Worm (Caenorhabditis elegans) whole organism, young adult: Measurements from ENCODE around the gene spn-4.
A peak's percentile ranks its signal among the peaks of the same experiment; 100 is the strongest.

Source experiments
- B0261.1 ChIP-seq: sonication (generic microtip); optimal IDR thresholded peaks from 2 replicates; lab custom pipeline; 2016; ENCODE audit warnings: mild to moderate bottlenecking, missing genetic modification characterization, moderate library complexity, missing compliant biosample characterization
- F37B4.10 ChIP-seq: fragments of 200-800 bp; sonication (Bioruptor generic); IDR thresholded peaks from 2 replicates; pipeline ENCODE4 v1.3.6; 2022; ENCODE audit warnings: missing genetic modification characterization, missing compliant biosample characterization
- F49E8.2 ChIP-seq: sonication (generic microtip); optimal IDR thresholded peaks from 3 replicates; lab custom pipeline; 2017; ENCODE audit warnings: missing genetic modification characterization, mild to moderate bottlenecking, missing compliant biosample characterization, antibody characterized with exemption, moderate library complexity; ENCODE audit not compliant: insufficient read depth
- F55B11.4 ChIP-seq: sonication (generic microtip); optimal IDR thresholded peaks from 2 replicates; lab custom pipeline; 2016; ENCODE audit warnings: missing compliant biosample characterization, missing genetic modification characterization, borderline replicate concordance; ENCODE audit not compliant: insufficient read depth
- K12H6.12 ChIP-seq: fragments of 200-800 bp; sonication (Bioruptor generic); optimal IDR thresholded peaks from 2 replicates; lab custom pipeline; 2018; ENCODE audit warnings: mild to moderate bottlenecking, missing genetic modification characterization, missing compliant biosample characterization
- Y53G8AR.9 ChIP-seq: fragments of 200-800 bp; sonication (Bioruptor generic); conservative IDR thresholded peaks from 2 replicates; pipeline ENCODE4 v1.3.6; 2022; ENCODE audit warnings: missing genetic modification reagents, missing genetic modification characterization, missing compliant biosample characterization
- Y67H2A.10 ChIP-seq: fragments of 200-800 bp; sonication (Bioruptor generic); conservative IDR thresholded peaks from 2 replicates; pipeline ENCODE4 v1.3.6; 2022; ENCODE audit warnings: missing genetic modification reagents, missing genetic modification characterization, missing compliant biosample characterization
- Y79H2A.3 ChIP-seq: fragments of 200-800 bp; sonication (Bioruptor generic); conservative IDR thresholded peaks from 2 replicates; pipeline ENCODE4 v1.3.6; 2022; ENCODE audit warnings: missing genetic modification reagents, missing genetic modification characterization, missing compliant biosample characterization
- ZK185.1 ChIP-seq: sonication (generic microtip); optimal IDR thresholded peaks from 2 replicates; lab custom pipeline; 2016; ENCODE audit warnings: mild to moderate bottlenecking, missing genetic modification characterization, missing compliant biosample characterization; ENCODE audit not compliant: poor library complexity, severe bottlenecking
- akir-1 ChIP-seq: fragments of 200-800 bp; sonication (Bioruptor generic); optimal IDR thresholded peaks from 2 replicates; lab custom pipeline; 2018; ENCODE audit warnings: mild to moderate bottlenecking, missing genetic modification characterization, moderate library complexity, missing compliant biosample characterization
- athp-1 ChIP-seq: sonication (generic microtip); optimal IDR thresholded peaks from 2 replicates; lab custom pipeline; 2017; ENCODE audit warnings: mild to moderate bottlenecking, missing genetic modification characterization, missing compliant biosample characterization
- attf-5 ChIP-seq: fragments of 200-800 bp; sonication (Bioruptor generic); optimal IDR thresholded peaks from 2 replicates; lab custom pipeline; 2018; ENCODE audit warnings: mild to moderate bottlenecking, missing genetic modification characterization, missing compliant biosample characterization
- attf-6 ChIP-seq: fragments of 200-800 bp; sonication (Bioruptor generic); IDR thresholded peaks from 2 replicates; pipeline ENCODE4 v1.3.6; 2022; ENCODE audit warnings: missing genetic modification reagents, missing genetic modification characterization, missing compliant biosample characterization
- ccch-3 ChIP-seq: fragments of 200-800 bp; sonication (Bioruptor generic); optimal IDR thresholded peaks from 2 replicates; lab custom pipeline; 2018; ENCODE audit warnings: mild to moderate bottlenecking, missing genetic modification characterization, missing compliant biosample characterization
- ceh-100 ChIP-seq: fragments of 200-800 bp; sonication (Bioruptor generic); IDR thresholded peaks from 2 replicates; pipeline ENCODE4 v1.3.6; 2022; ENCODE audit warnings: missing genetic modification reagents, missing genetic modification characterization, missing compliant biosample characterization
- chd-7 ChIP-seq: sonication (generic microtip); optimal IDR thresholded peaks from 2 replicates; lab custom pipeline; 2016; ENCODE audit warnings: mild to moderate bottlenecking, missing genetic modification characterization, moderate library complexity, missing compliant biosample characterization
- dox-1 ChIP-seq: fragments of 200-800 bp; sonication (Bioruptor generic); IDR thresholded peaks from 2 replicates; pipeline ENCODE4 v1.3.6; 2022; ENCODE audit warnings: missing genetic modification reagents, missing genetic modification characterization, missing compliant biosample characterization
- dpl-1 ChIP-seq: fragments of 150-350 bp; optimal IDR thresholded peaks from 2 replicates; lab custom pipeline; 2014; ENCODE audit warnings: missing biosample characterization, missing genetic modification reagents, missing genetic modification characterization
- egl-18 ChIP-seq: fragments of 200-800 bp; sonication (Bioruptor generic); IDR thresholded peaks from 2 replicates; pipeline ENCODE4 v1.3.6; 2022; ENCODE audit warnings: missing genetic modification reagents, missing genetic modification characterization, missing compliant biosample characterization
- ekl-4 ChIP-seq: fragments of 200-800 bp; sonication (Bioruptor generic); IDR thresholded peaks from 2 replicates; pipeline ENCODE4 v1.3.6; 2022; ENCODE audit warnings: missing genetic modification reagents, missing genetic modification characterization, missing compliant biosample characterization
- ets-4 ChIP-seq: fragments of 200-800 bp; sonication (Bioruptor generic); optimal IDR thresholded peaks from 2 replicates; lab custom pipeline; 2018; ENCODE audit warnings: mild to moderate bottlenecking, missing genetic modification characterization, missing compliant biosample characterization
- gei-17 ChIP-seq: fragments of 200-800 bp; sonication (Bioruptor generic); optimal IDR thresholded peaks from 2 replicates; lab custom pipeline; 2018; ENCODE audit warnings: mild to moderate bottlenecking, missing genetic modification characterization, missing compliant biosample characterization
- hmg-1.2 ChIP-seq: fragments of 200-800 bp; sonication (Bioruptor generic); IDR thresholded peaks from 2 replicates; pipeline ENCODE4 v1.3.6; 2022; ENCODE audit warnings: missing genetic modification reagents, missing genetic modification characterization, missing compliant biosample characterization
- lin-40 ChIP-seq: sonication (generic microtip); optimal IDR thresholded peaks from 2 replicates; lab custom pipeline; 2016; ENCODE audit warnings: missing genetic modification characterization, mild to moderate bottlenecking, missing compliant biosample characterization, missing genotype, missing genetic modification reagents
- lin-54 ChIP-seq: fragments of 200-800 bp; sonication (Bioruptor generic); optimal IDR thresholded peaks from 2 replicates; lab custom pipeline; 2018; ENCODE audit warnings: mild to moderate bottlenecking, missing genetic modification characterization, missing compliant biosample characterization
- lsl-1 ChIP-seq: fragments of 200-800 bp; sonication (Bioruptor generic); optimal IDR thresholded peaks from 2 replicates; lab custom pipeline; 2018; ENCODE audit warnings: mild to moderate bottlenecking, missing genetic modification characterization, moderate library complexity, missing compliant biosample characterization
- madf-8 ChIP-seq: fragments of 200-800 bp; sonication (Bioruptor generic); conservative IDR thresholded peaks from 2 replicates; pipeline ENCODE4 v1.3.6; 2022; ENCODE audit warnings: missing genetic modification reagents, missing genetic modification characterization, missing compliant biosample characterization
- mcd-1 ChIP-seq: fragments of 200-800 bp; sonication (Bioruptor generic); IDR thresholded peaks from 2 replicates; pipeline ENCODE4 v1.3.6; 2022; ENCODE audit warnings: missing genetic modification reagents, missing genetic modification characterization, missing compliant biosample characterization
- mxl-1 ChIP-seq: sonication (generic microtip); optimal IDR thresholded peaks from 2 replicates; lab custom pipeline; 2016; ENCODE audit warnings: missing genetic modification characterization, missing compliant biosample characterization
- nfya-1 ChIP-seq: sonication (generic microtip); optimal IDR thresholded peaks from 2 replicates; lab custom pipeline; 2017; ENCODE audit warnings: antibody characterized with exemption, missing compliant biosample characterization, missing genetic modification characterization, borderline replicate concordance; ENCODE audit not compliant: insufficient read depth
- nhr-179 ChIP-seq: sonication (generic microtip); optimal IDR thresholded peaks from 2 replicates; lab custom pipeline; 2016; ENCODE audit warnings: mild to moderate bottlenecking, missing genetic modification characterization, missing compliant biosample characterization
- nhr-80 ChIP-seq: sonication (generic microtip); optimal IDR thresholded peaks from 2 replicates; lab custom pipeline; 2016; ENCODE audit warnings: missing genetic modification characterization, missing compliant biosample characterization
- nhr-90 ChIP-seq: sonication (generic microtip); optimal IDR thresholded peaks from 2 replicates; lab custom pipeline; 2016; ENCODE audit warnings: missing genotype, mild to moderate bottlenecking, missing genetic modification characterization, missing compliant biosample characterization
- pbrm-1 ChIP-seq: fragments of 200-800 bp; sonication (Bioruptor generic); IDR thresholded peaks from 2 replicates; pipeline ENCODE4 v1.3.6; 2022; ENCODE audit warnings: missing genetic modification reagents, missing genetic modification characterization, missing compliant biosample characterization
- pha-4 ChIP-seq: fragments of 150-350 bp; sonication (generic microtip); optimal IDR thresholded peaks from 2 replicates; lab custom pipeline; 2014; ENCODE audit warnings: missing biosample characterization, missing genetic modification reagents, missing genetic modification characterization
- rcor-1 ChIP-seq: fragments of 200-800 bp; sonication (Bioruptor generic); IDR thresholded peaks from 2 replicates; pipeline ENCODE4 v1.3.6; 2022; ENCODE audit warnings: missing genetic modification reagents, missing genetic modification characterization, missing compliant biosample characterization
- repo-1 ChIP-seq: sonication (generic microtip); optimal IDR thresholded peaks from 2 replicates; lab custom pipeline; 2017; ENCODE audit warnings: mild to moderate bottlenecking, missing genetic modification characterization, missing compliant biosample characterization
- rpc-1 ChIP-seq, 2 experiments: fragments of 150-350 bp in 1 of 2; sonication (generic microtip) in 1 of 2; optimal IDR thresholded peaks; 2 replicates each; lab custom pipeline; 2014 to 2018; ENCODE audit warnings: missing biosample characterization in 1 of 2, missing genetic modification characterization in 1 of 2, missing genetic modification reagents in 1 of 2, missing genotype in 1 of 2
- sea-2 ChIP-seq: fragments of 200-800 bp; sonication (Bioruptor generic); IDR thresholded peaks from 2 replicates; pipeline ENCODE4 v1.3.6; 2022; ENCODE audit warnings: missing genetic modification characterization, missing compliant biosample characterization
- snpc-3.4 ChIP-seq: sonication (generic microtip); optimal IDR thresholded peaks from 2 replicates; lab custom pipeline; 2017; ENCODE audit warnings: missing genetic modification characterization, mild to moderate bottlenecking, missing compliant biosample characterization, antibody characterized with exemption, moderate library complexity, missing genotype, missing genetic modification reagents
- tbp1 ChIP-seq: fragments of 200-800 bp; sonication (Bioruptor generic); optimal IDR thresholded peaks from 2 replicates; lab custom pipeline; 2018; ENCODE audit warnings: mild to moderate bottlenecking, missing genetic modification characterization, missing compliant biosample characterization
- xnd-1 ChIP-seq: sonication (generic microtip); optimal IDR thresholded peaks from 2 replicates; lab custom pipeline; 2016; ENCODE audit warnings: missing genotype, missing genetic modification reagents, missing genetic modification characterization, missing compliant biosample characterization
- zim-3 ChIP-seq: sonication (generic microtip); optimal IDR thresholded peaks from 2 replicates; lab custom pipeline; 2017; ENCODE audit warnings: mild to moderate bottlenecking, missing genetic modification characterization, moderate library complexity, missing compliant biosample characterization
- ztf-25 ChIP-seq: fragments of 200-800 bp; sonication (Bioruptor generic); IDR thresholded peaks from 2 replicates; pipeline ENCODE4 v1.3.6; 2022; ENCODE audit warnings: missing genetic modification reagents, missing genetic modification characterization, missing compliant biosample characterization

The spn-4 gene

ce11 chrV:6787906-6788430 is 3.3 kb upstream of the spn-4 start, which contains the start of gene ZC404.2 (continued):
- TF ChIP-seq zim-3 (tag; lab: Kevin White, UChicago) (no peak), pha-4 (tag; lab: Kevin White, UChicago) (no peak), tbp1 (GFP tag; lab: Kevin White, UChicago) (no peak), attf-6 (no peak), dpl-1 (GFP tag; lab: Kevin White, UChicago) (no peak), sea-2 (GFP tag; lab: Robert Waterston, UW) (no peak), attf-5 (GFP tag; lab: Kevin White, UChicago) (no peak), ztf-25 (GFP tag; lab: Robert Waterston, UW) (no peak), B0261.1 (no peak), Y53G8AR.9 (GFP tag; lab: Robert Waterston, UW) (0 out of 2 replicates have a peak, but pooled peaks have one; percentile 51), ets-4 (GFP tag; lab: Kevin White, UChicago) (no peak), nhr-179 (tag; lab: Kevin White, UChicago) (no peak), ceh-100 (GFP tag; lab: Robert Waterston, UW) (no peak), athp-1 (tag; lab: Kevin White, UChicago) (no peak), mcd-1 (GFP tag; lab: Robert Waterston, UW) (peak; percentile 30; the same call in 1 of the 2 replicates), gei-17 (GFP tag; lab: Kevin White, UChicago) (no peak), egl-18 (no peak), mxl-1 (tag; lab: Kevin White, UChicago) (no peak), snpc-3.4 (tag; lab: Kevin White, UChicago) (no peak), ekl-4 (GFP tag; lab: Robert Waterston, UW) (0 out of 2 replicates have a peak, but pooled peaks have one; percentile 14), chd-7 (tag; lab: Kevin White, UChicago) (no peak), K12H6.12 (tag; lab: Kevin White, UChicago) (no peak), lsl-1 (GFP tag; lab: Kevin White, UChicago) (no peak)

- peak; percentile 58 for TF ChIP-seq dox-1
- no peak for TF ChIP-seq nhr-179 (tag; lab: Kevin White, UChicago)
- peak; percentile 46 for TF ChIP-seq lin-54
- TF ChIP-seq Y79H2A.3, result peak; percentile 78
- peak; percentile 65 for TF ChIP-seq ekl-4 (GFP tag; lab: Robert Waterston, UW)
- peak; percentile 3 for TF ChIP-seq madf-8 (GFP tag; lab: Robert Waterston, UW)
- peak; percentile 45; the same call in 1 of the 2 replicates for TF ChIP-seq rcor-1 (GFP tag; lab: Robert Waterston, UW)
- TF ChIP-seq mxl-1 (tag; lab: Kevin White, UChicago), result peak; percentile 39
- TF ChIP-seq F49E8.2 (tag; lab: Kevin White, UChicago), result peak; percentile 66
- no peak for TF ChIP-seq Y67H2A.10
- TF ChIP-seq ccch-3 (GFP tag; lab: Kevin White, UChicago), result no peak
- no peak for TF ChIP-seq nhr-90 (tag; lab: Kevin White, UChicago)
- TF ChIP-seq F37B4.10 (GFP tag; lab: Robert Waterston, UW), result no peak
- TF ChIP-seq F55B11.4 (tag; lab: Kevin White, UChicago), result no peak
- TF ChIP-seq hmg-1.2 (GFP tag; lab: Robert Waterston, UW), result peak; percentile 39
- 0 out of 2 replicates have a peak, but pooled peaks have one; percentile 8 for TF ChIP-seq pbrm-1 (GFP tag; lab: Robert Waterston, UW)
- peak; percentile 51; the same call in 1 of the 2 replicates for TF ChIP-seq Y53G8AR.9 (GFP tag; lab: Robert Waterston, UW)
- TF ChIP-seq nfya-1 (tag; lab: Kevin White, UChicago), result no peak
- no peak for TF ChIP-seq ZK185.1 (tag; lab: Kevin White, UChicago)
- peak; percentile 65; the same call in 1 of the 2 replicates for TF ChIP-seq attf-6
- peak; percentile 25 for TF ChIP-seq repo-1 (tag; lab: Kevin White, UChicago)
- no peak for TF ChIP-seq nhr-80 (tag; lab: Kevin White, UChicago)
- TF ChIP-seq lsl-1 (GFP tag; lab: Kevin White, UChicago), result peak; percentile 57
- no peak for TF ChIP-seq akir-1 (GFP tag; lab: Kevin White, UChicago)
- peak; percentile 50 for TF ChIP-seq xnd-1 (tag; lab: Kevin White, UChicago)
- no peak for TF ChIP-seq lin-40 (tag; lab: Kevin White, UChicago)
- TF ChIP-seq rpc-1 (optimal IDR thresholded peaks at IDR 0.05; lab: Kevin White, UChicago), result no peak
- TF ChIP-seq rpc-1 (tag; optimal IDR thresholded peaks at IDR 0.05; lab: Kevin White, UChicago), result no peak
- peak; percentile 67 for TF ChIP-seq athp-1 (tag; lab: Kevin White, UChicago)
Measured at ce11 chrV:6783044-6783625, 1.6 kb downstream of the spn-4 start.
